Fruit fly (Drosophila melanogaster) whole organism, wandering third instar larva: ENCODE measurements around the gene Gr22a.

ENCODE experiments used
- Abd-B ChIP-seq: fragments of >200 bp; optimal IDR thresholded peaks from 2 replicates; lab custom pipeline; 2017; ENCODE audit warnings: missing biosample characterization, missing genetic modification characterization
- CG32264 ChIP-seq: fragments of 200-800 bp; sonication (Bioruptor generic); optimal IDR thresholded peaks from 2 replicates; lab custom pipeline; 2016; ENCODE audit warnings: missing biosample characterization, missing genetic modification characterization
- CG9705 ChIP-seq: fragments of 200-800 bp; sonication (Bioruptor generic); optimal IDR thresholded peaks from 2 replicates; lab custom pipeline; 2018; ENCODE audit warnings: missing biosample characterization, mild to moderate bottlenecking, missing genetic modification characterization
- Dfd ChIP-seq: fragments of >200 bp; optimal IDR thresholded peaks from 2 replicates; lab custom pipeline; 2017; ENCODE audit warnings: missing biosample characterization, missing genetic modification characterization
- Dif ChIP-seq: fragments of 200-275, 200-300 bp; sonication (Bioruptor generic); optimal IDR thresholded peaks from 2 replicates; lab custom pipeline; 2018; ENCODE audit warnings: missing biosample characterization, missing genetic modification characterization; ENCODE audit not compliant: partially characterized antibody
- GATAd ChIP-seq: sonication (Bioruptor generic); optimal IDR thresholded peaks from 2 replicates; lab custom pipeline; 2016; ENCODE audit warnings: missing biosample characterization, missing genetic modification characterization
- Hnf4 ChIP-seq: fragments of 200-800 bp; sonication (Bioruptor generic); optimal IDR thresholded peaks from 2 replicates; lab custom pipeline; 2016; ENCODE audit warnings: missing biosample characterization, mild to moderate bottlenecking, missing genetic modification characterization
- Hr78 ChIP-seq: fragments of >200 bp; optimal IDR thresholded peaks from 2 replicates; lab custom pipeline; 2017; ENCODE audit warnings: missing biosample characterization, missing genetic modification characterization
- Hr83 ChIP-seq: fragments of 200-300 bp; sonication (Bioruptor generic); optimal IDR thresholded peaks from 2 replicates; lab custom pipeline; 2016; ENCODE audit warnings: missing biosample characterization, mild to moderate bottlenecking, missing genetic modification characterization, moderate library complexity; ENCODE audit not compliant: poor library complexity, severe bottlenecking
- Jra ChIP-seq: sonication (Bioruptor generic); optimal IDR thresholded peaks from 2 replicates; lab custom pipeline; 2016; ENCODE audit warnings: missing biosample characterization, missing genetic modification characterization
- Mio ChIP-seq: sonication (Bioruptor generic); optimal IDR thresholded peaks from 2 replicates; lab custom pipeline; 2016; ENCODE audit warnings: missing biosample characterization, missing genetic modification characterization
- Myc ChIP-seq: fragments of >200 bp; optimal IDR thresholded peaks from 2 replicates; lab custom pipeline; 2017
- OdsH ChIP-seq: fragments of 200-800 bp; sonication (Bioruptor generic); optimal IDR thresholded peaks from 2 replicates; lab custom pipeline; 2016; ENCODE audit warnings: missing biosample characterization, mild to moderate bottlenecking, missing genetic modification characterization
- Rel ChIP-seq, 2 experiments: fragments of 200-800 bp; sonication (Bioruptor generic) in 1 of 2; optimal IDR thresholded peaks; 2 replicates in 1 of 2; 3 replicates in 1 of 2; lab custom pipeline; 2016 to 2019; ENCODE audit warnings: mild to moderate bottlenecking in 2 of 2, missing biosample characterization in 2 of 2, missing genetic modification characterization in 2 of 2, moderate library complexity in 1 of 2
- Sp1 ChIP-seq: fragments of 200-800 bp; sonication (Bioruptor generic); optimal IDR thresholded peaks from 3 replicates; lab custom pipeline; 2019; ENCODE audit warnings: missing biosample characterization, mild to moderate bottlenecking, missing genetic modification characterization, moderate library complexity
- Vsx2 ChIP-seq: fragments of 200-300, 225-300 bp; sonication (Bioruptor generic); optimal IDR thresholded peaks from 2 replicates; lab custom pipeline; 2018; ENCODE audit warnings: missing biosample characterization, missing genetic modification characterization; ENCODE audit not compliant: partially characterized antibody
- br ChIP-seq: fragments of 200-800 bp; sonication (Bioruptor generic); optimal IDR thresholded peaks from 2 replicates; lab custom pipeline; 2016; ENCODE audit warnings: missing biosample characterization, missing genetic modification characterization
- dmrt93B ChIP-seq: fragments of 200-800 bp; sonication (Bioruptor generic); optimal IDR thresholded peaks from 2 replicates; lab custom pipeline; 2018; ENCODE audit warnings: missing biosample characterization, mild to moderate bottlenecking, missing genetic modification characterization
- dsf ChIP-seq: sonication (Bioruptor generic); optimal IDR thresholded peaks from 2 replicates; lab custom pipeline; 2016; ENCODE audit warnings: missing biosample characterization, missing genetic modification characterization, borderline replicate concordance
- ey ChIP-seq: fragments of 200-800 bp; sonication (Bioruptor generic); optimal IDR thresholded peaks from 2 replicates; lab custom pipeline; 2016; ENCODE audit warnings: missing biosample characterization, missing genetic modification characterization
- foxo ChIP-seq, 2 experiments: fragments of 200-800 bp; sonication (Bioruptor generic); optimal IDR thresholded peaks; 2 replicates in 1 of 2; 3 replicates in 1 of 2; lab custom pipeline; 2016 to 2017; ENCODE audit warnings: missing biosample characterization in 2 of 2, missing genetic modification characterization in 2 of 2
- fru ChIP-seq: fragments of 200-800 bp; sonication (Bioruptor generic); optimal IDR thresholded peaks from 3 replicates; lab custom pipeline; 2016; ENCODE audit warnings: missing biosample characterization, mild to moderate bottlenecking, missing genetic modification characterization
- jim ChIP-seq: fragments of 175-275, 200-325 bp; sonication (Bioruptor generic); optimal IDR thresholded peaks from 2 replicates; lab custom pipeline; 2016; ENCODE audit warnings: missing biosample characterization, mild to moderate bottlenecking, missing genetic modification characterization
- lola ChIP-seq: fragments of >200 bp; optimal IDR thresholded peaks from 2 replicates; lab custom pipeline; 2017; ENCODE audit warnings: missing biosample characterization, missing genetic modification characterization
- rgr ChIP-seq: fragments of 200-800 bp; sonication (Bioruptor generic); optimal IDR thresholded peaks from 3 replicates; lab custom pipeline; 2016; ENCODE audit warnings: missing biosample characterization, mild to moderate bottlenecking, missing genetic modification characterization
- sage ChIP-seq: fragments of 200-800 bp; sonication (Bioruptor generic); optimal IDR thresholded peaks from 2 replicates; lab custom pipeline; 2016; ENCODE audit warnings: missing biosample characterization, mild to moderate bottlenecking, missing genetic modification characterization
- sv ChIP-seq: fragments of 200-800 bp; sonication (Bioruptor generic); optimal IDR thresholded peaks from 3 replicates; lab custom pipeline; 2016; ENCODE audit warnings: missing biosample characterization, missing genetic modification characterization
- tai ChIP-seq: sonication (Bioruptor generic); optimal IDR thresholded peaks from 2 replicates; lab custom pipeline; 2016; ENCODE audit warnings: missing biosample characterization, missing genetic modification characterization
- usp ChIP-seq: fragments of >200 bp; optimal IDR thresholded peaks from 2 replicates; lab custom pipeline; 2017; ENCODE audit warnings: missing biosample characterization, missing genetic modification characterization
- woc ChIP-seq: sonication (Bioruptor generic); optimal IDR thresholded peaks from 2 replicates; lab custom pipeline; 2016; ENCODE audit warnings: missing biosample characterization, mild to moderate bottlenecking, missing genetic modification characterization

Gr22a gene

DNA sequence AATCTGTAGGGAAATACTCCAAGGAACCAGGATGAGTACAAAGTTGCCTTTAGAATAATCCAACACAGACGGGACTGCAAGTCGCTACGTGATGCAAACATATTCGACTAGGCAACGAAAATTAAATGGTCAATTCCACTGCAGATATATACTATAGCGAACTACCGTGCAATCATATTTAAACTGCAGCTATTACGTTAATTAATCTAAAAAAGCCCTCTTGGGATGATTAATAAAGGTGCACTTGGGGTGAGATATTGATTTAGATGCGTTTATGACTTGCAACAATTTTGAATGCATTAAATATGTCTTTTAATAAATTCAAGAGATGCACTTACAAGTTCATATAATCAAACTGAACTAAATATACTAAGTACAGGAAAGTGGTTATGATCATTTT, 3.0 kb downstream of the Gr22a start, which contains the start of gene Gr22c:
Gene Gr22c (minus strand): TSS at position 101 of the 400 bp plus-strand sequence.
- TF ChIP-seq Myc (lab: Kevin White, UChicago) (no peak), Hr78 (GFP tag; lab: Kevin White, UChicago) (no peak), br (GFP tag; lab: Kevin White, UChicago) (no peak), Rel (GFP tag; optimal IDR thresholded peaks at IDR 0.05; lab: Kevin White, UChicago) (no peak), Rel (tag; optimal IDR thresholded peaks at IDR 0.05; lab: Kevin White, UChicago) (no peak), foxo (GFP tag; optimal IDR thresholded peaks at IDR 0.05; lab: Kevin White, UChicago) (no peak), OdsH (GFP tag; lab: Kevin White, UChicago) (no peak), Abd-B (GFP tag; lab: Kevin White, UChicago) (no peak), Hr83 (GFP tag; lab: Kevin White, UChicago) (no peak), sv (GFP tag; lab: Kevin White, UChicago) (no peak), rgr (no peak), CG9705 (no peak), tai (no peak), Sp1 (GFP tag; lab: Kevin White, UChicago) (no peak), CG32264 (GFP tag; lab: Kevin White, UChicago) (no peak), Dfd (GFP tag; lab: Kevin White, UChicago) (no peak), Vsx2 (no peak), Jra (no peak), sage (no peak)

- TF ChIP-seq tai (no peak), lola (GFP tag; lab: Kevin White, UChicago) (no peak), woc (GFP tag; lab: Kevin White, UChicago) (no peak), Sp1 (GFP tag; lab: Kevin White, UChicago) (no peak), OdsH (GFP tag; lab: Kevin White, UChicago) (no peak), Jra (no peak)
These were observed 4.5 kb downstream of the Gr22a start, which contains the start of gene Gr22d for dm6 chr2L:1790261-1790660. Gene Gr22d (minus strand): TSS chr2L:1790361.

DNA sequence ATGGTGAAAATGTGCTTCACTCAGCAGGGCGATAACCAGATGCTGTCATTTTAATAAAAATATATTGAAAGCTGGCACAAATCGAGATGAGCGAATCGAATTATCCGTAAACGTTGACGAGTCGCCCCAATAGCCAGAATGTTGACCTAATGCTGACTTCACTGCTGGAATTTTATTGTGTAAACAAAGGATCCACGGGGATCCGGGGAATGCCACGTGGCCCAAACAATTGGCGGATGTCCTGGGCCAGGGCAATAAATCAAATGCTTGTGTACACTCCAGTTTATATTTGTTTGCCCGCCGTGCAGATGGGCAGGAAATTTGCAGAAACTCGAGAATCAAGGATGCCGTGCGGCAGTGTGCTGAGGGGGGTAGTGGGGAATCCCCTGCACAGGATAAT, 6.8 kb downstream of the Gr22a start:
- no peak for TF ChIP-seq jim
- no peak for TF ChIP-seq Hnf4 (GFP tag; lab: Kevin White, UChicago)
- TF ChIP-seq Mio (GFP tag; lab: Kevin White, UChicago) = no peak
- TF ChIP-seq dmrt93B (GFP tag; lab: Kevin White, UChicago) = no peak
- no peak for TF ChIP-seq dsf (GFP tag; lab: Kevin White, UChicago)
- no peak for TF ChIP-seq br (GFP tag; lab: Kevin White, UChicago)
- no peak for TF ChIP-seq rgr
- no peak for TF ChIP-seq OdsH (GFP tag; lab: Kevin White, UChicago)
- no peak for TF ChIP-seq foxo (GFP tag; optimal IDR thresholded peaks at IDR 0.05; lab: Kevin White, UChicago)
- no peak for TF ChIP-seq woc (GFP tag; lab: Kevin White, UChicago)
- no peak for TF ChIP-seq Dfd (GFP tag; lab: Kevin White, UChicago)
- TF ChIP-seq Dif (GFP tag; lab: Kevin White, UChicago) = no peak
- no peak for TF ChIP-seq Myc (lab: Kevin White, UChicago)
- no peak for TF ChIP-seq CG9705
- TF ChIP-seq fru (GFP tag; lab: Kevin White, UChicago) = no peak
- no peak for TF ChIP-seq Abd-B (GFP tag; lab: Kevin White, UChicago)

- TF ChIP-seq dmrt93B (GFP tag; lab: Kevin White, UChicago) (no peak), lola (GFP tag; lab: Kevin White, UChicago) (no peak), foxo (GFP tag; optimal IDR thresholded peaks at IDR 0.05; lab: Kevin White, UChicago) (no peak), Dif (GFP tag; lab: Kevin White, UChicago) (no peak), GATAd (no peak), ey (GFP tag; lab: Kevin White, UChicago) (no peak), usp (no peak)
These were observed 11.0 kb downstream of the Gr22a start, which contains the start of gene Gr22e for dm6 chr2L:1783762-1784161. Gene Gr22e (plus strand): TSS chr2L:1784062.

dm6 chr2L:1758853-1759252, 35.9 kb downstream of the Gr22a start, which contains the start of gene CG17650:
Gene CG17650 (minus strand): TSS chr2L:1759093.
- TF ChIP-seq CG32264 (GFP tag; lab: Kevin White, UChicago) (no peak), Myc (lab: Kevin White, UChicago) (no peak), Jra (no peak)
